Worm (Caenorhabditis elegans): Measurements from ENCODE around the gene Y39A1A.3.

The Y39A1A.3 gene

ce11 chrIII:10612333-10612732 lies 16.0 kb upstream of the Y39A1A.3 start, which contains the start of gene Y39A1A.24:
Gene Y39A1A.24, plus strand, starts transcription at chrIII:10612633.
- TF ChIP-seq unc-62 (GFP tag; optimal IDR thresholded peaks at IDR 0.05), result no peak

- TF ChIP-seq unc-62 (GFP tag; optimal IDR thresholded peaks at IDR 0.05), result no peak
Measured at ce11 chrIII:10608161-10608560, 11.9 kb upstream of the Y39A1A.3 start.

- no peak for TF ChIP-seq unc-62 (GFP tag; optimal IDR thresholded peaks at IDR 0.05)
Measured at ce11 chrIII:10605049-10605448, 8.8 kb upstream of the Y39A1A.3 start, which contains the start of gene rabx-5. Gene rabx-5, plus strand, starts transcription at chrIII:10605349.

ce11 chrIII:10604325-10604724 lies 8.0 kb upstream of the Y39A1A.3 start:
- no peak for TF ChIP-seq unc-62 (GFP tag; optimal IDR thresholded peaks at IDR 0.05)

ce11 chrIII:10603248-10603647 lies 7.0 kb upstream of the Y39A1A.3 start, which contains the start of gene Y39A1A.2:
Gene Y39A1A.2, minus strand, starts transcription at chrIII:10603566.
- TF ChIP-seq unc-62 (GFP tag; optimal IDR thresholded peaks at IDR 0.05), result no peak

ce11 chrIII:10600894-10601293 lies 4.6 kb upstream of the Y39A1A.3 start:
- no peak for TF ChIP-seq unc-62 (GFP tag; optimal IDR thresholded peaks at IDR 0.05)

ce11 chrIII:10600138-10600626 lies 3.9 kb upstream of the Y39A1A.3 start, which contains the start of gene epg-6:
Gene epg-6, minus strand, starts transcription at chrIII:10600188.
- TF ChIP-seq unc-62 (GFP tag; optimal IDR thresholded peaks at IDR 0.05), result no peak

ce11 chrIII:10599699-10600098 lies 3.4 kb upstream of the Y39A1A.3 start:
- TF ChIP-seq unc-62 (GFP tag; optimal IDR thresholded peaks at IDR 0.05), result no peak

ce11 chrIII:10595066-10595465 lies 1.2 kb downstream of the Y39A1A.3 start, which contains the start of gene Y45F3A.9:
Gene Y45F3A.9, minus strand, starts transcription at chrIII:10595166.
- TF ChIP-seq unc-62 (GFP tag; optimal IDR thresholded peaks at IDR 0.05), result no peak

ce11 chrIII:10592729-10593128 lies 3.6 kb downstream of the Y39A1A.3 start, which contains the start of gene Y45F3A.8:
Gene Y45F3A.8, minus strand, starts transcription at chrIII:10592829.
- TF ChIP-seq unc-62 (GFP tag; optimal IDR thresholded peaks at IDR 0.05), result no peak

- TF ChIP-seq unc-62 (GFP tag; optimal IDR thresholded peaks at IDR 0.05), result no peak
Measured at ce11 chrIII:10592074-10592473, 4.2 kb downstream of the Y39A1A.3 start.

ce11 chrIII:10586243-10586642 lies 10.0 kb downstream of the Y39A1A.3 start, which contains the start of gene Y45F3A.5:
Gene Y45F3A.5, minus strand, starts transcription at chrIII:10586343.
- TF ChIP-seq unc-62 (GFP tag; optimal IDR thresholded peaks at IDR 0.05), result no peak

- no peak for TF ChIP-seq unc-62 (GFP tag; optimal IDR thresholded peaks at IDR 0.05)
Measured at ce11 chrIII:10583483-10583882, 12.8 kb downstream of the Y39A1A.3 start.

ce11 chrIII:10580206-10580605 lies 16.1 kb downstream of the Y39A1A.3 start:
- no peak for TF ChIP-seq unc-62 (GFP tag; optimal IDR thresholded peaks at IDR 0.05)

- TF ChIP-seq unc-62 (GFP tag; optimal IDR thresholded peaks at IDR 0.05), result no peak
Measured at ce11 chrIII:10578873-10579272, 17.4 kb downstream of the Y39A1A.3 start.

ce11 chrIII:10577782-10578181 lies 18.5 kb downstream of the Y39A1A.3 start:
- TF ChIP-seq unc-62 (GFP tag; optimal IDR thresholded peaks at IDR 0.05), result no peak

ce11 chrIII:10575320-10575719 lies 21.0 kb downstream of the Y39A1A.3 start, which contains the start of gene Y45F3A.4:
Gene Y45F3A.4, minus strand, starts transcription at chrIII:10575420.
- no peak for TF ChIP-seq unc-62 (GFP tag; optimal IDR thresholded peaks at IDR 0.05)

- TF ChIP-seq unc-62 (GFP tag; optimal IDR thresholded peaks at IDR 0.05), result no peak
Measured at ce11 chrIII:10569246-10569645, 27.0 kb downstream of the Y39A1A.3 start.
